Fruit fly (Drosophila melanogaster): ENCODE measurements around the gene mRpL1.

mRpL1 gene

dm6 chr3R:8305110-8305509 is 3.9 kb downstream of the mRpL1 start, which contains the start of gene Sgt1 (continued):
- TF ChIP-seq CoRest (tag; optimal IDR thresholded peaks at IDR 0.05) (peak; percentile 55), bab2 (GFP tag; optimal IDR thresholded peaks at IDR 0.05) (peak; percentile 41), pros (GFP tag; optimal IDR thresholded peaks at IDR 0.05) (no peak), insv (GFP tag; optimal IDR thresholded peaks at IDR 0.05) (peak in 1 of 2 experiments; percentile 64), CrebB (tag; optimal IDR thresholded peaks at IDR 0.05) (peak; percentile 41), ewg (GFP tag; optimal IDR thresholded peaks at IDR 0.05) (no peak), Fer3 (tag; optimal IDR thresholded peaks at IDR 0.05) (peak; percentile 17), CG6683 (GFP tag; optimal IDR thresholded peaks at IDR 0.05) (no peak), bsh (GFP tag; optimal IDR thresholded peaks at IDR 0.05) (peak in 1 of 2 experiments; percentile 12), tio (GFP tag; optimal IDR thresholded peaks at IDR 0.05) (no peak), Ets65A (GFP tag) (peak; percentile 95), zen (tag; optimal IDR thresholded peaks at IDR 0.05) (peak; percentile 78), NFAT (GFP tag; IDR thresholded peaks at IDR 0.05) (peak; percentile 66; the same call in 1 of the 2 replicates), BEAF-32 (GFP tag; optimal IDR thresholded peaks at IDR 0.05) (peak; percentile 78), CG10267 (tag; optimal IDR thresholded peaks at IDR 0.05) (peak; percentile 98), Vsx1 (GFP tag; optimal IDR thresholded peaks at IDR 0.05) (no peak), Trl (optimal IDR thresholded peaks at IDR 0.05) (no peak), Trl (GFP tag; optimal IDR thresholded peaks at IDR 0.05) (peak; percentile 63), CG32772 (GFP tag; IDR thresholded peaks at IDR 0.05) (no peak), tgo (GFP tag; IDR thresholded peaks at IDR 0.05) (no peak), CG12942 (GFP tag; optimal IDR thresholded peaks at IDR 0.05) (peak; percentile 18), Mes4 (GFP tag; optimal IDR thresholded peaks at IDR 0.05) (peak; percentile 5), CG17912 (GFP tag; optimal IDR thresholded peaks at IDR 0.05) (peak; percentile 30), CG17829 (tag; optimal IDR thresholded peaks at IDR 0.05) (peak; percentile 63), lbe (GFP tag; optimal IDR thresholded peaks at IDR 0.05) (no peak), wdn (GFP tag; IDR thresholded peaks at IDR 0.05) (no peak), pho (GFP tag; optimal IDR thresholded peaks at IDR 0.05) (peak; percentile 66), CG33557 (GFP tag; optimal IDR thresholded peaks at IDR 0.05) (no peak), B-H2 (GFP tag; optimal IDR thresholded peaks at IDR 0.05) (peak; percentile 88), knrl (GFP tag; IDR thresholded peaks at IDR 0.05; ENCODE audit: partially characterized antibody) (peak; percentile 74), Atf6 (GFP tag; IDR thresholded peaks at IDR 0.05) (no peak), fd64A (GFP tag; optimal IDR thresholded peaks at IDR 0.05) (no peak), CG4820 (GFP tag; optimal IDR thresholded peaks at IDR 0.05) (no peak), Hmx (GFP tag; optimal IDR thresholded peaks at IDR 0.05) (no peak), gfzf (GFP tag; optimal IDR thresholded peaks at IDR 0.05) (peak; percentile 56), CG10959 (GFP tag; IDR thresholded peaks at IDR 0.05) (no peak), NC2β (GFP tag; optimal IDR thresholded peaks at IDR 0.05) (peak; percentile 30), vfl (GFP tag; optimal IDR thresholded peaks at IDR 0.05) (peak; percentile 72), row (GFP tag; IDR thresholded peaks at IDR 0.05) (peak; percentile 41; the same call in 2 of the 3 replicates), CG2120 (GFP tag; optimal IDR thresholded peaks at IDR 0.05) (peak; percentile 77), ranshi (GFP tag; IDR thresholded peaks at IDR 0.05) (no peak), run (tag; optimal IDR thresholded peaks at IDR 0.05) (no peak), CG15269 (tag; optimal IDR thresholded peaks at IDR 0.05) (no peak), CG2199 (GFP tag; IDR thresholded peaks at IDR 0.05) (no peak), CG3995 (GFP tag; optimal IDR thresholded peaks at IDR 0.05) (peak; percentile 43), ind (GFP tag; optimal IDR thresholded peaks at IDR 0.05) (peak; percentile 35), Nf-YC (tag; optimal IDR thresholded peaks at IDR 0.05) (peak; percentile 35), vnd (GFP tag; IDR thresholded peaks at IDR 0.05; ENCODE audit: partially characterized antibody) (peak; percentile 72), peb (GFP tag; IDR thresholded peaks at IDR 0.05) (no peak), dpn (GFP tag; optimal IDR thresholded peaks at IDR 0.05) (peak; percentile 34 to 68), CG9817 (tag; optimal IDR thresholded peaks at IDR 0.05) (peak; percentile 38)
